Fruit fly (Drosophila melanogaster) whole organism, wandering third instar larva: Measurements from ENCODE around the gene Kua.

ENCODE experiments used
- Dfd ChIP-seq: fragments of >200 bp; optimal IDR thresholded peaks from 2 replicates; lab custom pipeline; 2017; ENCODE audit warnings: missing biosample characterization, missing genetic modification characterization
- GATAd ChIP-seq: sonication (Bioruptor generic); optimal IDR thresholded peaks from 2 replicates; lab custom pipeline; 2016; ENCODE audit warnings: missing biosample characterization, missing genetic modification characterization
- h ChIP-seq: fragments of 200-800 bp; sonication (Bioruptor generic); optimal IDR thresholded peaks from 3 replicates; lab custom pipeline; 2016; ENCODE audit warnings: missing biosample characterization, mild to moderate bottlenecking, missing genetic modification characterization
- usp ChIP-seq: fragments of >200 bp; optimal IDR thresholded peaks from 2 replicates; lab custom pipeline; 2017; ENCODE audit warnings: missing biosample characterization, missing genetic modification characterization

DNA sequence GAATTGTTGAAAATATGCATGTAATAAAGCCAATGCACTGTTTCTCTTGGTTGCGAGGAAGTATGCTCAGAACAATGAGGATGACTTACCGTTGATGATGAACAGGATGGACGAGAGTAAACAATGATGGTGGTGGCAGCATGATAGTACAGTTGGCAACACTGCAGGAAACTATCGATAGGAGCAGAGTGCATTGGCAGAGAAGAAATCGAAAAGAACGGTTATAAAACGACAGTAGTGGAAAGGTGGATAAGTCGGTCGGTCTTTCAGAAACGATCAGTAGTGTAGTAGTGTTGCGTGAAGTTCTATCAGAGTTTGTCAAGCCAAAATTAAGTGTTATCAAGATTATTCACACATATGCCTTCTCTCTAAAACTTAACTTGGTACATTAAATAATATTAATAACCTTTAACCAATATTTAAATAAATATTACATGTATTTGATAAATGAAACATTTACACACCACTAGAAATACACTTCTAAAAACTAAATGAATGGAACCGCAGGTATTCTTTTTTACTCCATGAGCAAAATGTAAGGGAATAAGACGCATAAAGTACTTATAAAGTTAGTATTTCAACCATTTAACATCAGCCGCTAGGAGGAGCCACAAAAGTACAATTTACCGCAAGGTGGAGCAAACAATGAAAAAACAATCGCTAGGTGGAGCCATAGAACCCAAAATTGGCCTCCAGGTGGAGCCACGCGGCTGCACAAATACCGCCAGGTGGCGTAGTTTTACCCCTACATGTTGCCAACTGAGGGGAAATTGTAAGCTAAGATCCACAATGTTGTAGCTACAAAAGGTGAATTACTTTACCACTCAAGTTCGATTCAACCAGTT lies 23.2 kb downstream of the Kua start:
- TF ChIP-seq usp (GFP tag; lab: Kevin White, UChicago) (no peak), h (peak; percentile 47), Dfd (GFP tag; lab: Kevin White, UChicago) (no peak), GATAd (GFP tag; lab: Kevin White, UChicago) (no peak)
